Fruit fly (Drosophila melanogaster) whole organism, prepupa: ENCODE results near the gene RpL36A.

ENCODE experiments used
- Blimp-1 ChIP-seq: fragments of 200-800 bp; sonication (Bioruptor generic); optimal IDR thresholded peaks from 3 replicates; lab custom pipeline; 2017; ENCODE audit warnings: missing biosample characterization, missing genetic modification characterization, mild to moderate bottlenecking, moderate library complexity, missing genetic modification reagents
- CG10669 ChIP-seq: fragments of 200-800 bp; sonication (Bioruptor generic); optimal IDR thresholded peaks from 3 replicates; lab custom pipeline; 2018; ENCODE audit warnings: missing biosample characterization, mild to moderate bottlenecking, missing genetic modification characterization, moderate library complexity
- CG11294 ChIP-seq: fragments of 200-800 bp; sonication (Bioruptor generic); IDR thresholded peaks from 2 replicates; pipeline ENCODE4 v1.3.6; 2022; ENCODE audit warnings: missing biosample characterization, missing genetic modification characterization
- CG11902 ChIP-seq: fragments of 200-800 bp; sonication (Bioruptor generic); optimal IDR thresholded peaks from 3 replicates; lab custom pipeline; 2016; ENCODE audit warnings: missing biosample characterization, missing genetic modification characterization
- CG15336 ChIP-seq: fragments of 200-800 bp; sonication (Bioruptor generic); IDR thresholded peaks from 2 replicates; pipeline ENCODE4 v1.3.6; 2022; ENCODE audit warnings: missing biosample characterization, missing genetic modification characterization
- CG1621 ChIP-seq: fragments of 200-800 bp; sonication (Bioruptor generic); optimal IDR thresholded peaks from 3 replicates; lab custom pipeline; 2018; ENCODE audit warnings: missing biosample characterization, mild to moderate bottlenecking, missing genetic modification characterization
- CG16779 ChIP-seq: fragments of 200-800 bp; sonication (Bioruptor generic); optimal IDR thresholded peaks from 3 replicates; lab custom pipeline; 2017; ENCODE audit warnings: missing biosample characterization, mild to moderate bottlenecking, missing genetic modification characterization
- CG3032 ChIP-seq: fragments of 200-800 bp; optimal IDR thresholded peaks from 2 replicates; lab custom pipeline; 2019; ENCODE audit warnings: missing biosample characterization, mild to moderate bottlenecking, missing genetic modification characterization, moderate library complexity
- CG31627 ChIP-seq: fragments of 200-800 bp; sonication (Bioruptor generic); optimal IDR thresholded peaks from 3 replicates; lab custom pipeline; 2016; ENCODE audit warnings: missing biosample characterization, missing genetic modification characterization
- CG32006 ChIP-seq: fragments of 200-800 bp; sonication (Bioruptor generic); optimal IDR thresholded peaks from 3 replicates; lab custom pipeline; 2017; ENCODE audit warnings: missing biosample characterization, mild to moderate bottlenecking, missing genetic modification characterization
- CG34406 ChIP-seq: fragments of 200-800 bp; sonication (Bioruptor generic); optimal IDR thresholded peaks from 3 replicates; lab custom pipeline; 2016; ENCODE audit warnings: missing biosample characterization, missing genetic modification characterization
- CG3919 ChIP-seq: fragments of 200-800 bp; sonication (Bioruptor generic); optimal IDR thresholded peaks from 3 replicates; lab custom pipeline; 2016; ENCODE audit warnings: missing biosample characterization, missing genetic modification characterization
- CG4318 ChIP-seq: fragments of 200-800 bp; sonication (Bioruptor generic); optimal IDR thresholded peaks from 3 replicates; lab custom pipeline; 2017; ENCODE audit warnings: missing biosample characterization, mild to moderate bottlenecking, missing genetic modification characterization
- CG6163 ChIP-seq: fragments of 200-800 bp; sonication (Bioruptor generic); IDR thresholded peaks from 3 replicates; pipeline ENCODE4 v1.3.6; 2022; ENCODE audit warnings: missing biosample characterization, missing genetic modification characterization
- CG6276 ChIP-seq: fragments of 200-800 bp; sonication (Bioruptor generic); optimal IDR thresholded peaks from 2 replicates; lab custom pipeline; 2017; ENCODE audit warnings: missing biosample characterization, mild to moderate bottlenecking, missing genetic modification characterization
- CG6792 ChIP-seq: fragments of 200-800 bp; sonication (Bioruptor generic); optimal IDR thresholded peaks from 3 replicates; lab custom pipeline; 2016; ENCODE audit warnings: missing biosample characterization, missing genetic modification characterization
- CG6808 ChIP-seq: fragments of 200-800 bp; sonication (Bioruptor generic); optimal IDR thresholded peaks from 3 replicates; lab custom pipeline; 2017; ENCODE audit warnings: missing biosample characterization, missing genetic modification characterization, mild to moderate bottlenecking, moderate library complexity, missing genetic modification reagents
- CG7368 ChIP-seq: fragments of 200-800 bp; sonication (Bioruptor generic); optimal IDR thresholded peaks from 3 replicates; lab custom pipeline; 2016; ENCODE audit warnings: missing biosample characterization, missing genetic modification characterization
- CG8119 ChIP-seq: fragments of 200-800 bp; sonication (Bioruptor generic); IDR thresholded peaks from 3 replicates; pipeline ENCODE4 v1.3.6; 2022; ENCODE audit warnings: missing biosample characterization, missing genetic modification characterization
- CG8632 ChIP-seq: fragments of 200-800 bp; sonication (Bioruptor generic); optimal IDR thresholded peaks from 3 replicates; lab custom pipeline; 2016; ENCODE audit warnings: missing biosample characterization, missing genetic modification characterization
- CG9139 ChIP-seq: fragments of 200-800 bp; sonication (Bioruptor generic); optimal IDR thresholded peaks from 3 replicates; lab custom pipeline; 2017; ENCODE audit warnings: missing biosample characterization, mild to moderate bottlenecking, missing genetic modification characterization
- Eip75B ChIP-seq: fragments of 200-800 bp; sonication (Bioruptor generic); optimal IDR thresholded peaks from 3 replicates; lab custom pipeline; 2016; ENCODE audit warnings: missing biosample characterization, missing genetic modification characterization
- Eip78C ChIP-seq: fragments of 200-800 bp; sonication (Bioruptor generic); peaks from one replicate; lab custom pipeline; 2016; ENCODE audit warnings: missing biosample characterization, missing genetic modification characterization
- Eip93F ChIP-seq: fragments of 200-800 bp; sonication (Bioruptor generic); optimal IDR thresholded peaks from 2 replicates; lab custom pipeline; 2016; ENCODE audit warnings: missing biosample characterization, mild to moderate bottlenecking, missing genetic modification characterization
- Ets21C ChIP-seq: fragments of 200-800 bp; sonication (Bioruptor generic); optimal IDR thresholded peaks from 3 replicates; lab custom pipeline; 2016; ENCODE audit warnings: missing biosample characterization, missing genetic modification characterization
- Ets96B ChIP-seq: fragments of 200-800 bp; optimal IDR thresholded peaks from 2 replicates; lab custom pipeline; 2019; ENCODE audit warnings: missing biosample characterization, mild to moderate bottlenecking, missing genetic modification characterization, moderate library complexity
- Gug ChIP-seq: fragments of 200-800 bp; sonication (Bioruptor generic); IDR thresholded peaks from 2 replicates; pipeline ENCODE4 v1.3.6; 2022; ENCODE audit warnings: missing biosample characterization, missing genetic modification characterization
- Hr38 ChIP-seq: sonication (Bioruptor generic); optimal IDR thresholded peaks from 2 replicates; lab custom pipeline; 2016; ENCODE audit warnings: missing biosample characterization, missing genetic modification characterization
- Hr4 ChIP-seq: fragments of 200-800 bp; sonication (Bioruptor generic); optimal IDR thresholded peaks from 3 replicates; lab custom pipeline; 2016; ENCODE audit warnings: missing biosample characterization, missing genetic modification characterization
- Met ChIP-seq: fragments of 200-800 bp; sonication (Bioruptor generic); optimal IDR thresholded peaks from 3 replicates; lab custom pipeline; 2016; ENCODE audit warnings: missing biosample characterization, missing genetic modification characterization
- OdsH ChIP-seq: fragments of 200-800 bp; sonication (Bioruptor generic); optimal IDR thresholded peaks from 3 replicates; lab custom pipeline; 2016; ENCODE audit warnings: missing biosample characterization, missing genetic modification characterization
- Smox ChIP-seq: fragments of 200-800 bp; sonication (Bioruptor generic); optimal IDR thresholded peaks from 3 replicates; lab custom pipeline; 2016; ENCODE audit warnings: missing biosample characterization, missing genetic modification characterization
- Sox102F ChIP-seq: fragments of 200-800 bp; sonication (Bioruptor generic); optimal IDR thresholded peaks from 2 replicates; lab custom pipeline; 2016; ENCODE audit warnings: missing biosample characterization, mild to moderate bottlenecking, missing genetic modification characterization
- Sox14 ChIP-seq: fragments of 200-800 bp; sonication (Bioruptor generic); optimal IDR thresholded peaks from 3 replicates; lab custom pipeline; 2016; ENCODE audit warnings: missing biosample characterization, missing genetic modification characterization
- achi ChIP-seq: fragments of 200-800 bp; sonication (Bioruptor generic); optimal IDR thresholded peaks from 3 replicates; lab custom pipeline; 2016; ENCODE audit warnings: missing biosample characterization, missing genetic modification characterization
- acj6 ChIP-seq: fragments of 200-800 bp; sonication (Bioruptor generic); optimal IDR thresholded peaks from 3 replicates; lab custom pipeline; 2016; ENCODE audit warnings: missing biosample characterization, missing genetic modification characterization
- cyc ChIP-seq: fragments of 200-800 bp; sonication (Bioruptor generic); optimal IDR thresholded peaks from 3 replicates; lab custom pipeline; 2016; ENCODE audit warnings: missing biosample characterization, missing genetic modification characterization
- dac ChIP-seq: fragments of 200-800 bp; sonication (Bioruptor generic); optimal IDR thresholded peaks from 2 replicates; lab custom pipeline; 2017; ENCODE audit warnings: missing biosample characterization, mild to moderate bottlenecking, missing genetic modification characterization
- esn ChIP-seq: fragments of 200-800 bp; sonication (Bioruptor generic); optimal IDR thresholded peaks from 2 replicates; lab custom pipeline; 2016; ENCODE audit warnings: missing biosample characterization, mild to moderate bottlenecking, missing genetic modification characterization, moderate library complexity
- fd59A ChIP-seq: fragments of 200-800 bp; sonication (Bioruptor generic); optimal IDR thresholded peaks from 2 replicates; lab custom pipeline; 2017; ENCODE audit warnings: missing biosample characterization, mild to moderate bottlenecking, missing genetic modification characterization, missing genetic modification reagents
- fd85E ChIP-seq: fragments of 200-800 bp; sonication (Bioruptor generic); optimal IDR thresholded peaks from 3 replicates; lab custom pipeline; 2016; ENCODE audit warnings: missing biosample characterization, missing genetic modification characterization
- fkh ChIP-seq: fragments of 200-800 bp; sonication (Bioruptor generic); optimal IDR thresholded peaks from 3 replicates; lab custom pipeline; 2017; ENCODE audit warnings: missing biosample characterization, mild to moderate bottlenecking, missing genetic modification characterization, moderate library complexity
- lz ChIP-seq: fragments of 200-800 bp; sonication (Bioruptor generic); optimal IDR thresholded peaks from 3 replicates; lab custom pipeline; 2016; ENCODE audit warnings: missing biosample characterization, missing genetic modification characterization
- net ChIP-seq: fragments of 200-800 bp; sonication (Bioruptor generic); optimal IDR thresholded peaks from 3 replicates; lab custom pipeline; 2016; ENCODE audit warnings: missing biosample characterization, missing genetic modification characterization
- pdm3 ChIP-seq: fragments of 200-800 bp; sonication (Bioruptor generic); optimal IDR thresholded peaks from 3 replicates; lab custom pipeline; 2016; ENCODE audit warnings: missing biosample characterization, missing genetic modification characterization
- salr ChIP-seq, 2 experiments: fragments of 200-800 bp; sonication (Bioruptor generic); optimal IDR thresholded peaks; 3 replicates each; lab custom pipeline; 2016 to 2018; ENCODE audit warnings: missing biosample characterization in 2 of 2, missing genetic modification characterization in 2 of 2, mild to moderate bottlenecking in 1 of 2
- spab ChIP-seq: fragments of 200-800 bp; sonication (Bioruptor generic); optimal IDR thresholded peaks from 2 replicates; lab custom pipeline; 2017; ENCODE audit warnings: missing biosample characterization, mild to moderate bottlenecking, missing genetic modification characterization, missing genetic modification reagents
- ss ChIP-seq, 2 experiments: fragments of 200-800 bp; sonication (Bioruptor generic); optimal IDR thresholded peaks; 2 replicates in 1 of 2; 3 replicates in 1 of 2; lab custom pipeline; 2017 to 2018; ENCODE audit warnings: mild to moderate bottlenecking in 2 of 2, missing biosample characterization in 2 of 2, missing genetic modification characterization in 2 of 2, moderate library complexity in 1 of 2
- svp ChIP-seq: fragments of 200-800 bp; sonication (Bioruptor generic); peaks from one replicate; lab custom pipeline; 2016; ENCODE audit warnings: missing biosample characterization, missing genetic modification characterization
- topi ChIP-seq: fragments of 200-800 bp; sonication (Bioruptor generic); optimal IDR thresholded peaks from 3 replicates; lab custom pipeline; 2016; ENCODE audit warnings: missing biosample characterization, missing genetic modification characterization
- vri ChIP-seq: fragments of 200-800 bp; sonication (Bioruptor generic); optimal IDR thresholded peaks from 3 replicates; lab custom pipeline; 2016; ENCODE audit warnings: missing biosample characterization, mild to moderate bottlenecking, missing genetic modification characterization

Gene RpL36A

dm6 chr2L:8088025-8088789 is 45.5 kb upstream of the RpL36A start:
- TF ChIP-seq pdm3 (GFP tag; lab: Kevin White, UChicago) (peak; percentile 26), CG10669 (GFP tag; lab: Kevin White, UChicago) (no peak), CG4318 (peak; percentile 4), CG32006 (GFP tag; lab: Kevin White, UChicago) (peak; percentile 62), cyc (GFP tag; lab: Kevin White, UChicago) (no peak), fd59A (GFP tag; lab: Kevin White, UChicago) (no peak), CG6163 (GFP tag; lab: Robert Waterston, UW) (peak; percentile 55; the same call in 2 of the 3 replicates), spab (GFP tag; lab: Kevin White, UChicago) (no peak), achi (GFP tag; lab: Kevin White, UChicago) (peak; percentile 30), svp (GFP tag; lab: Kevin White, UChicago) (peak; percentile 77), Eip75B (GFP tag; lab: Kevin White, UChicago) (peak; percentile 38), lz (peak; percentile 20), salr (GFP tag; optimal IDR thresholded peaks at IDR 0.05; lab: Kevin White, UChicago) (peak in 1 of 2 experiments; percentile 3), fd85E (GFP tag; lab: Kevin White, UChicago) (no peak), Sox14 (GFP tag; lab: Kevin White, UChicago) (peak; percentile 1), CG34406 (GFP tag; lab: Kevin White, UChicago) (peak; percentile 29), CG15336 (0 out of 2 replicates have a peak, but pooled peaks have one; percentile 14), Eip78C (GFP tag; lab: Kevin White, UChicago) (peak; percentile 67), vri (GFP tag; lab: Kevin White, UChicago) (peak; percentile 49), CG1621 (no peak), acj6 (GFP tag; lab: Kevin White, UChicago) (peak; percentile 22), Eip93F (GFP tag; lab: Kevin White, UChicago) (no peak), Blimp-1 (GFP tag; lab: Kevin White, UChicago) (no peak), Sox102F (GFP tag; lab: Kevin White, UChicago) (peak; percentile 44), Hr4 (GFP tag; lab: Kevin White, UChicago) (peak; percentile 54), CG11902 (no peak), CG6792 (GFP tag; lab: Kevin White, UChicago) (no peak), fkh (GFP tag; lab: Kevin White, UChicago) (peak; percentile 11), net (GFP tag; lab: Kevin White, UChicago) (peak; percentile 31), dac (GFP tag; lab: Kevin White, UChicago) (no peak), CG9139 (no peak), OdsH (GFP tag; lab: Kevin White, UChicago) (peak; percentile 15), CG3919 (GFP tag; lab: Kevin White, UChicago) (peak; percentile 31), CG31627 (peak; percentile 29), Ets96B (tag; lab: Kevin White, UChicago) (no peak), CG6808 (GFP tag; lab: Kevin White, UChicago) (no peak), esn (GFP tag; lab: Kevin White, UChicago) (peak; percentile 55), Hr38 (GFP tag; lab: Kevin White, UChicago) (no peak), ss (GFP tag; optimal IDR thresholded peaks at IDR 0.05; lab: Kevin White, UChicago) (no peak), CG16779 (tag; lab: Kevin White, UChicago) (no peak), CG7368 (GFP tag; lab: Kevin White, UChicago) (no peak), CG11294 (GFP tag; lab: Robert Waterston, UW) (no peak), Smox (peak; percentile 24), CG6276 (GFP tag; lab: Kevin White, UChicago) (peak; percentile 33), CG8632 (GFP tag; lab: Kevin White, UChicago) (peak; percentile 17), CG8119 (GFP tag; lab: Robert Waterston, UW) (no peak; the same call in 2 of the 3 replicates), Gug (GFP tag; lab: Robert Waterston, UW) (no peak), topi (GFP tag; lab: Kevin White, UChicago) (peak; percentile 29), CG3032 (no peak), Met (GFP tag; lab: Kevin White, UChicago) (peak; percentile 13), Ets21C (GFP tag; lab: Kevin White, UChicago) (no peak)
